Worm (Caenorhabditis elegans) whole organism, mixed stage, embryonic: ENCODE results near the gene unc-52.

Source experiments
- blmp-1 ChIP-seq: fragments of 150-350 bp; optimal IDR thresholded peaks from 2 replicates; lab custom pipeline; 2014; ENCODE audit warnings: missing biosample characterization, missing genetic modification characterization
- ceh-43 ChIP-seq: fragments of 200-800 bp; sonication (Bioruptor generic); optimal IDR thresholded peaks from 2 replicates; lab custom pipeline; 2018; ENCODE audit warnings: mild to moderate bottlenecking, missing genetic modification characterization, moderate library complexity, missing compliant biosample characterization
- ceh-83 ChIP-seq: fragments of 200-800 bp; sonication (Bioruptor generic); optimal IDR thresholded peaks from 2 replicates; lab custom pipeline; 2018; ENCODE audit warnings: mild to moderate bottlenecking, missing genetic modification characterization, missing compliant biosample characterization
- drap-1 ChIP-seq: fragments of 200-800 bp; sonication (Bioruptor generic); optimal IDR thresholded peaks from 3 replicates; lab custom pipeline; 2018; ENCODE audit warnings: mild to moderate bottlenecking, missing genetic modification characterization, missing compliant biosample characterization
- elt-1 ChIP-seq: sonication (generic microtip); optimal IDR thresholded peaks from 2 replicates; lab custom pipeline; 2017; ENCODE audit warnings: missing genetic modification characterization, mild to moderate bottlenecking, missing compliant biosample characterization, antibody characterized with exemption, moderate library complexity, borderline replicate concordance; ENCODE audit not compliant: insufficient read depth
- elt-3 ChIP-seq: fragments of 150-350 bp; optimal IDR thresholded peaks from 2 replicates; lab custom pipeline; 2014; ENCODE audit warnings: missing biosample characterization, missing genetic modification characterization
- flh-1 ChIP-seq: fragments of 200-800 bp; sonication (Bioruptor generic); optimal IDR thresholded peaks from 2 replicates; lab custom pipeline; 2018; ENCODE audit warnings: mild to moderate bottlenecking, missing genetic modification characterization, moderate library complexity, missing compliant biosample characterization
- ham-2 ChIP-seq: fragments of 200-800 bp; sonication (Bioruptor generic); optimal IDR thresholded peaks from 2 replicates; lab custom pipeline; 2018; ENCODE audit warnings: mild to moderate bottlenecking, missing genetic modification characterization, missing compliant biosample characterization
- hlh-1 ChIP-seq: fragments of 150-350 bp; optimal IDR thresholded peaks from 2 replicates; lab custom pipeline; 2014; ENCODE audit warnings: missing biosample characterization, missing genetic modification reagents, missing genetic modification characterization
- lsy-2 ChIP-seq: fragments of 150-350 bp; optimal IDR thresholded peaks from 2 replicates; lab custom pipeline; 2014; ENCODE audit warnings: missing biosample characterization, missing genetic modification characterization
- mep-1 ChIP-seq: fragments of 150-350 bp; optimal IDR thresholded peaks from 2 replicates; lab custom pipeline; 2017; ENCODE audit warnings: missing biosample characterization, missing genetic modification reagents, missing genetic modification characterization, inconsistent platforms
- mls-2 ChIP-seq: sonication (generic microtip); optimal IDR thresholded peaks from 2 replicates; lab custom pipeline; 2016; ENCODE audit warnings: mild to moderate bottlenecking, missing genetic modification characterization, moderate library complexity, missing compliant biosample characterization
- nhr-12 ChIP-seq: fragments of 150-350 bp; optimal IDR thresholded peaks from 2 replicates; lab custom pipeline; 2014; ENCODE audit warnings: missing biosample characterization, missing genetic modification characterization
- nhr-2 ChIP-seq: fragments of 150-350 bp; optimal IDR thresholded peaks from 2 replicates; lab custom pipeline; 2014; ENCODE audit warnings: missing biosample characterization, missing genetic modification characterization
- nhr-237 ChIP-seq: fragments of 150-350 bp; optimal IDR thresholded peaks from 2 replicates; lab custom pipeline; 2014; ENCODE audit warnings: missing biosample characterization, missing genetic modification characterization
- pha-4 ChIP-seq: fragments of 150-350 bp; optimal IDR thresholded peaks from 2 replicates; lab custom pipeline; 2018; ENCODE audit warnings: missing biosample characterization, missing genetic modification reagents, missing genetic modification characterization
- snpc-4 ChIP-seq: fragments of 150-350 bp; optimal IDR thresholded peaks from 2 replicates; lab custom pipeline; 2014; ENCODE audit warnings: missing biosample characterization, missing genetic modification characterization
- sptf-1 ChIP-seq: sonication (generic microtip); optimal IDR thresholded peaks from 2 replicates; lab custom pipeline; 2017; ENCODE audit warnings: mild to moderate bottlenecking, missing genetic modification characterization, moderate library complexity, missing compliant biosample characterization
- tbx-8 ChIP-seq: fragments of 200-800 bp; sonication (Bioruptor generic); optimal IDR thresholded peaks from 2 replicates; lab custom pipeline; 2018; ENCODE audit warnings: mild to moderate bottlenecking, missing genetic modification characterization, moderate library complexity, missing compliant biosample characterization
- unc-120 ChIP-seq: sonication (generic microtip); optimal IDR thresholded peaks from 2 replicates; lab custom pipeline; 2017; ENCODE audit warnings: missing genetic modification characterization, missing compliant biosample characterization; ENCODE audit not compliant: poor library complexity, severe bottlenecking
- unc-39 ChIP-seq: fragments of 150-350 bp; optimal IDR thresholded peaks from 2 replicates; lab custom pipeline; 2014; ENCODE audit warnings: missing biosample characterization, missing genetic modification characterization
- unc-62 ChIP-seq: fragments of 150-350 bp; optimal IDR thresholded peaks from 2 replicates; lab custom pipeline; 2014; ENCODE audit warnings: missing biosample characterization, missing genetic modification reagents, missing genetic modification characterization
- zip-8 ChIP-seq: fragments of 150-350 bp; optimal IDR thresholded peaks from 2 replicates; lab custom pipeline; 2014; ENCODE audit warnings: missing biosample characterization, missing genetic modification characterization

unc-52 gene

DNA sequence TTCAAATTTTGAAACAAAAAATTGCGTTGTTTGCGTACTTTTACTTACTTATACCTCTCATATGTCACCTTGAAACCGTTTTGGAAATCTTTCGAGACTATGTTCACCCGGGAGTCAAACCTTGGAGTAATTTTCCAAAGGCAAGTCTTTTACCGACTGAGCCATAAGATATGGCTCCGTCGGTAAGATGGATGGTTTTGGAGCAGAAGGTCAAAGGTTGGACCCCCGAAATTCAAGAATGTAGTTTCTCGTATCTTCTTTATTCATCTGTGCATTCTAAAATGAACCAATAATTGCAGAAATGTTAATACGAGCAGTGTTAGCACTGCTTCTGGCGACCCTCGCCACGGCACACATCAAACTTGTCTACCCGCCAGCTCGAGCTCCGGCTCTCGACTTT is 21.0 kb upstream of the unc-52 start, which contains the start of gene C09F9.2:
C09F9.2 (plus strand) TSS at position 301 of the 400 bp plus-strand sequence.
- no peak for TF ChIP-seq nhr-2
- TF ChIP-seq ceh-83 (GFP tag; lab: Kevin White, UChicago) = no peak
- TF ChIP-seq unc-120 (tag; lab: Kevin White, UChicago) = no peak
- no peak for TF ChIP-seq nhr-237 (tag; lab: Kevin White, UChicago)
- no peak for TF ChIP-seq unc-39 (tag; lab: Kevin White, UChicago)
- TF ChIP-seq lsy-2 (tag; lab: Kevin White, UChicago) = no peak
- no peak for TF ChIP-seq drap-1 (GFP tag; lab: Kevin White, UChicago)
- TF ChIP-seq elt-3 (tag; lab: Kevin White, UChicago) = no peak
- no peak for TF ChIP-seq elt-1 (tag; lab: Kevin White, UChicago)
- TF ChIP-seq unc-62 (GFP tag; lab: Kevin White, UChicago) = no peak
- TF ChIP-seq snpc-4 (tag; lab: Kevin White, UChicago) = no peak
- no peak for TF ChIP-seq tbx-8
- no peak for TF ChIP-seq pha-4
- no peak for TF ChIP-seq sptf-1 (tag; lab: Kevin White, UChicago)
- TF ChIP-seq ham-2 (GFP tag; lab: Kevin White, UChicago) = no peak
- TF ChIP-seq mep-1 (tag; lab: Kevin White, UChicago) = no peak

ce11 chrII:14704204-14704603 is 19.9 kb upstream of the unc-52 start:
- TF ChIP-seq elt-1 (tag; lab: Kevin White, UChicago) (peak; percentile 24), nhr-2 (no peak)

ce11 chrII:14703232-14703926 is 19.1 kb upstream of the unc-52 start:
- TF ChIP-seq blmp-1 = peak; percentile 64
- TF ChIP-seq tbx-8 = no peak
- TF ChIP-seq elt-1 (tag; lab: Kevin White, UChicago) = peak; percentile 55

- TF ChIP-seq blmp-1 (peak; percentile 65), nhr-237 (tag; lab: Kevin White, UChicago) (no peak), sptf-1 (tag; lab: Kevin White, UChicago) (no peak), hlh-1 (tag; lab: Kevin White, UChicago) (no peak), mls-2 (no peak), nhr-12 (no peak), pha-4 (no peak)
These were observed 17.3 kb upstream of the unc-52 start for ce11 chrII:14701581-14701980.

- peak; percentile 5 for TF ChIP-seq ham-2 (GFP tag; lab: Kevin White, UChicago)
- no peak for TF ChIP-seq unc-120 (tag; lab: Kevin White, UChicago)
These were observed 15.8 kb upstream of the unc-52 start for ce11 chrII:14700096-14700495.

DNA sequence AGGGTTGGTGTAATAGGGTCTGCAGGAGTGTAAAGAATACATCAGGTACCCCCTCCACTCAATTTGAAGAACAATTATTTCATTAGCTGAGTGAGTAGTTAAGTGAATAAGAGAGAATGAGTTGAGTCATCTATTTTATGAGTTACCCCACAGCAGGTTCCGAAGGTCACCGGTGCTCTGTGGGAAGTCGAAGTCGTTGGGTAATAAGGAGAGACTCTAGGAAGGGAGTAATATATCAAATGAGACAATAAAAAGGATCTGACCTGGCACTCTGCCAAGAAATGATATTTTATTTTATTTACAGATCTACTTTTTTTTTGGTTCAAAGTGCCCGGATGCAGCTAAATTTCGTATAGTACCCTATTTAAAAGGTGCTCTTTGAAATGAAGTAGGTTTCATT is 13.8 kb upstream of the unc-52 start, which contains the start of gene C09F9.1:
C09F9.1 (plus strand) TSS at position 301 of the 400 bp plus-strand sequence.
- no peak for TF ChIP-seq ceh-83 (GFP tag; lab: Kevin White, UChicago)
- peak; percentile 70 for TF ChIP-seq nhr-2
- TF ChIP-seq ceh-43 (GFP tag; lab: Kevin White, UChicago) = no peak

DNA sequence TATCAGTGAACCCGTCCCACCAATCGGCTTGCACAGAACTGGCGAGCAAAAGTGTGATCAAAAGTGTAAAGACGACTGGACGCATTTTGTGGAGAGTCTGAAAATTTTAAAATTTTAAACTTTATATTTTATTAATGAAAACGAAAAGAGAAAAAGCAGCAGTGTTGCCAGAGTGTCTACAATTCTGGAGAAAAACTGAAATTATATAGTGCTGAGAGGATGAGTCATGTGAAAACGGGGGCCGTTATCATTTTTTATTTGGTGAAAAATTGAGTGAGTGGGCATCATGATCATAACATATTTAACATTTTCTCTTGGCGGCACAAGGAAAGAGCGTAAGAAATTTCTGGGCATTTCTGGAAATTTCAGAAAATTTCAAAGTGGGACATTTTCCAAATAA is 10.9 kb upstream of the unc-52 start, which contains the start of gene K02B7.3:
K02B7.3 (minus strand) TSS at position 101 of the 400 bp plus-strand sequence.
- no peak for TF ChIP-seq nhr-237 (tag; lab: Kevin White, UChicago)
- TF ChIP-seq zip-8 (tag; lab: Kevin White, UChicago) = no peak

DNA sequence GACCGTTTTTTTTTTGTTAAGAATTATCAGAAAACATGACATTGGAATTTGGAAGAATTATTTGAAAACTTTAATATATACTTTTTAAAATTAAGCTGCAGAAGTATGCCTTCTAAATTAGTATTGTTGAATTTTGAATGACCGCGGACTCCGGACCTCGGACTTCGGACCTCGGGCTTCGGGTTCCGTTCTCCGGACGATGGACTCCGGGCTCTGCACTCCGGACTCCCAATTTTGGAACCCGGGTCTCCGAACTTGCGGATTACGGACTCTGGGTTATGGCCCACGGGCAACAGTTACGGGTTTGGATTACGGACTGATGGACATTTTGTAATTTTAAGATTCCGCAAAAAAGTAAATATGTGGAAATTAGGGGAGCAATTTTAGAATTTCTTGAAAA is 610 bp downstream of the unc-52 start:
- TF ChIP-seq flh-1 (GFP tag; lab: Kevin White, UChicago) = no peak
